Fruit fly (Drosophila melanogaster): ENCODE data around the gene Ptp10D.

DNA sequence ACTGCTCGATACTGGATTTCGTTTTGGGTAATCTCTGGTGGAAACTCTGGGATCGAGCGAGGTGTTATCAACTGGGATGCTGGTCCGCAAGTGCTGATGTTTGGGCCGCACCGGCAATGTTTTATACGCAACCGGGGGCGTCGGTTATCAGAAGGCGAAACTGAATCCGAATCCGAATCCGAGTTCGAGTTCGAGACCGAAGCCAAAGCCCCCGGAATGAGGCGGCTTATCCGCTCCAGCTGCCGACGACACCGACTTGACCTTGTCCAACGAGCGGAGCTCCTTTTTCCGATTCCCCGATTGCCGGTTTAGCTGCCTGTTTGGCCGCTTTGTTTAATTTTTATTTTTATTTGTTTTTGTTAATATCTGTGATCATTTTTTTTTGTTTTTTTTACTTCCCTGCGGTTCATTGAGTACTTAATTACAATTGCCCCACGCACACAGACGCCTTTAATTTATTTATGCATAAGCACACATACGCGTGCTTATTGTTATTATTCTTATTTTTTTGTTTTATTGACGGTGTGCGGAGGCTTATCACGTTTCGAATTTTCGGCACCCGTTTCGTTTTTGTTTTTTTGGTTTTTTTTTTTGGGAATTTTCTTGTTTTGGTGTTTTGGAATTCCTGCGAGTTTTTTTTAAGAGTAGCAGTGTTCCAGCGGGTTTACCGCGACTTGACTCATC lies 83.3 kb downstream of the Ptp10D start, which contains the start of gene CG2444:
- TF ChIP-seq Abd-B (GFP tag; optimal IDR thresholded peaks at IDR 0.05) (no peak), fru (GFP tag; optimal IDR thresholded peaks at IDR 0.05) (no peak), tai (GFP tag; optimal IDR thresholded peaks at IDR 0.05) (no peak), Hnf4 (GFP tag; optimal IDR thresholded peaks at IDR 0.05) (no peak), dmrt93B (GFP tag; optimal IDR thresholded peaks at IDR 0.05) (no peak), OdsH (GFP tag; optimal IDR thresholded peaks at IDR 0.05) (no peak), GATAd (GFP tag; optimal IDR thresholded peaks at IDR 0.05) (no peak)
